Worm (Caenorhabditis elegans): ENCODE data around the gene T04A6.3.
"Not testable (repeated sequence)": the region's sequence is repeated elsewhere in the genome, so short reads cannot be mapped to it uniquely, and the experiment has no call there.

The T04A6.3 gene

ce11 chrIII:7614530-7614929 is 6.4 kb upstream of the T04A6.3 start, which contains the start of gene T04A6.2:
Gene T04A6.2 (plus strand): TSS chrIII:7614830.
- TF ChIP-seq skn-1 (tag; optimal IDR thresholded peaks at IDR 0.05): no peak
- TF ChIP-seq nhr-23 (tag; optimal IDR thresholded peaks at IDR 0.05): no peak
- TF ChIP-seq nhr-77 (tag; optimal IDR thresholded peaks at IDR 0.05): no peak
- TF ChIP-seq hmg-11 (tag; optimal IDR thresholded peaks at IDR 0.05): no peak
- TF ChIP-seq eor-1 (tag; optimal IDR thresholded peaks at IDR 0.05): no peak
- no peak for TF ChIP-seq lin-39 (tag; optimal IDR thresholded peaks at IDR 0.05)
- TF ChIP-seq mml-1 (tag; optimal IDR thresholded peaks at IDR 0.05): no peak
- TF ChIP-seq ztf-4 (tag; optimal IDR thresholded peaks at IDR 0.05): no peak
- no peak for TF ChIP-seq pqm-1 (tag; optimal IDR thresholded peaks at IDR 0.05)
- TF ChIP-seq egl-5 (tag; optimal IDR thresholded peaks at IDR 0.05): no peak
- no peak for TF ChIP-seq elt-3 (tag; optimal IDR thresholded peaks at IDR 0.05)
- TF ChIP-seq mdl-1 (tag; optimal IDR thresholded peaks at IDR 0.05): no peak
- TF ChIP-seq lin-15B (tag; optimal IDR thresholded peaks at IDR 0.05): no peak
- no peak for TF ChIP-seq ceh-16 (tag; optimal IDR thresholded peaks at IDR 0.05)
- TF ChIP-seq R02D3.7 (tag; optimal IDR thresholded peaks at IDR 0.05): no peak
- TF ChIP-seq jun-1 (tag; optimal IDR thresholded peaks at IDR 0.05): no peak

ce11 chrIII:7609168-7609567 is 1.0 kb upstream of the T04A6.3 start, which contains the start of gene nsph-4.3:
Gene nsph-4.3 (minus strand): TSS chrIII:7609268.
- TF ChIP-seq skn-1 (tag; optimal IDR thresholded peaks at IDR 0.05): no peak
- TF ChIP-seq fos-1 (tag; optimal IDR thresholded peaks at IDR 0.05): no peak
- TF ChIP-seq nhr-23 (tag; optimal IDR thresholded peaks at IDR 0.05): no peak
- no peak for TF ChIP-seq nhr-76 (tag; optimal IDR thresholded peaks at IDR 0.05)
- no peak for TF ChIP-seq fkh-2 (tag; optimal IDR thresholded peaks at IDR 0.05)
- TF ChIP-seq nhr-67 (tag; optimal IDR thresholded peaks at IDR 0.05): no peak
- TF ChIP-seq unc-62 (GFP tag; optimal IDR thresholded peaks at IDR 0.05): no peak
- no peak for TF ChIP-seq pha-4 (tag; optimal IDR thresholded peaks at IDR 0.05)
- no peak for TF ChIP-seq nhr-28 (tag; optimal IDR thresholded peaks at IDR 0.05)
- no peak for TF ChIP-seq ceh-82 (tag; optimal IDR thresholded peaks at IDR 0.05)
- no peak for TF ChIP-seq zag-1 (tag; optimal IDR thresholded peaks at IDR 0.05)
- no peak for TF ChIP-seq nhr-25 (tag; optimal IDR thresholded peaks at IDR 0.05)
- no peak for TF ChIP-seq eor-1 (tag; optimal IDR thresholded peaks at IDR 0.05)
- TF ChIP-seq lin-39 (tag; optimal IDR thresholded peaks at IDR 0.05): no peak
- TF ChIP-seq nhr-237 (tag; optimal IDR thresholded peaks at IDR 0.05): no peak
- no peak for TF ChIP-seq nhr-11 (tag; optimal IDR thresholded peaks at IDR 0.05)
- TF ChIP-seq ztf-11 (tag; optimal IDR thresholded peaks at IDR 0.05): no peak
- TF ChIP-seq lin-15B (tag; optimal IDR thresholded peaks at IDR 0.05): no peak
- no peak for TF ChIP-seq elt-1 (tag; optimal IDR thresholded peaks at IDR 0.05)

- TF ChIP-seq nhr-23 (tag; optimal IDR thresholded peaks at IDR 0.05); nhr-67 (tag; optimal IDR thresholded peaks at IDR 0.05); ama-1 (optimal IDR thresholded peaks at IDR 0.05): not testable (repeated sequence)
Measured at ce11 chrIII:7594482-7594881, 13.6 kb downstream of the T04A6.3 start, which contains the start of gene Y80D4G.2. Gene Y80D4G.2 (minus strand): TSS chrIII:7594582.

- no peak for TF ChIP-seq nhr-12 (tag; optimal IDR thresholded peaks at IDR 0.05)
Measured at ce11 chrIII:7593285-7593928, 14.7 kb downstream of the T04A6.3 start, which contains the start of gene R13A5.11. Gene R13A5.11 (minus strand): TSS chrIII:7593335.

ce11 chrIII:7588214-7588613 is 19.9 kb downstream of the T04A6.3 start, which contains the start of gene R13A5.15:
Gene R13A5.15 (minus strand): TSS chrIII:7588314.
- TF ChIP-seq nhr-12 (tag; optimal IDR thresholded peaks at IDR 0.05): no peak
- TF ChIP-seq elt-2 (tag; optimal IDR thresholded peaks at IDR 0.05): no peak
- TF ChIP-seq nfya-1 (tag; optimal IDR thresholded peaks at IDR 0.05; ENCODE audit: insufficient read depth): no peak
- no peak for TF ChIP-seq fos-1 (tag; optimal IDR thresholded peaks at IDR 0.05)
- TF ChIP-seq nhr-77 (tag; optimal IDR thresholded peaks at IDR 0.05): no peak
- no peak for TF ChIP-seq pqm-1 (tag; optimal IDR thresholded peaks at IDR 0.05)
- no peak for TF ChIP-seq jun-1 (tag; optimal IDR thresholded peaks at IDR 0.05)
- no peak for TF ChIP-seq elt-3 (tag; optimal IDR thresholded peaks at IDR 0.05)
- no peak for TF ChIP-seq egl-5 (tag; optimal IDR thresholded peaks at IDR 0.05)
- no peak for TF ChIP-seq mml-1 (tag; optimal IDR thresholded peaks at IDR 0.05)
- TF ChIP-seq nhr-237 (tag; optimal IDR thresholded peaks at IDR 0.05): no peak
- no peak for TF ChIP-seq ceh-16 (tag; optimal IDR thresholded peaks at IDR 0.05)
- no peak for TF ChIP-seq lsy-12 (tag; optimal IDR thresholded peaks at IDR 0.05)
- no peak for TF ChIP-seq aly-2 (tag; optimal IDR thresholded peaks at IDR 0.05)
- TF ChIP-seq lin-15B (tag; optimal IDR thresholded peaks at IDR 0.05): no peak
- TF ChIP-seq mdl-1 (tag; optimal IDR thresholded peaks at IDR 0.05): no peak
- TF ChIP-seq nhr-25 (tag; optimal IDR thresholded peaks at IDR 0.05): no peak
- no peak for TF ChIP-seq pha-4 (tag; optimal IDR thresholded peaks at IDR 0.05)
- no peak for TF ChIP-seq ama-1 (optimal IDR thresholded peaks at IDR 0.05)
- TF ChIP-seq fkh-2 (tag; optimal IDR thresholded peaks at IDR 0.05): no peak
